Fruit fly (Drosophila melanogaster) whole organism, embryonic: ENCODE measurements around the gene trk.

Source experiments
- Asciz ChIP-seq: fragments of 200-800 bp; sonication (Bioruptor generic); optimal IDR thresholded peaks from 2 replicates; lab custom pipeline; 2017; ENCODE audit warnings: missing biosample characterization, mild to moderate bottlenecking, missing genetic modification characterization, missing genetic modification reagents
- Atf-2 ChIP-seq: fragments of 200-800 bp; sonication (Bioruptor generic); optimal IDR thresholded peaks from 2 replicates; lab custom pipeline; 2016; ENCODE audit warnings: missing biosample characterization, missing genetic modification characterization
- CG1024 ChIP-seq: fragments of 200-800 bp; sonication (Bioruptor generic); IDR thresholded peaks from 2 replicates; pipeline ENCODE4 v1.3.6; 2022; ENCODE audit warnings: missing biosample characterization, missing genetic modification characterization
- CG11085 ChIP-seq: fragments of 200-800 bp; sonication (Bioruptor generic); IDR thresholded peaks from 2 replicates; pipeline ENCODE4 v1.3.6; 2022; ENCODE audit warnings: missing biosample characterization, missing genetic modification characterization
- CG11398 ChIP-seq: fragments of 200-800 bp; sonication (Bioruptor generic); optimal IDR thresholded peaks from 2 replicates; lab custom pipeline; 2016; ENCODE audit warnings: missing biosample characterization, missing genetic modification characterization
- CG12942 ChIP-seq: fragments of 200-800 bp; sonication (Bioruptor generic); optimal IDR thresholded peaks from 3 replicates; lab custom pipeline; 2016; ENCODE audit warnings: missing biosample characterization, missing genetic modification characterization
- CG14441 ChIP-seq: fragments of 200-800 bp; sonication (Bioruptor generic); IDR thresholded peaks from 2 replicates; pipeline ENCODE4 v1.3.6; 2022; ENCODE audit warnings: missing biosample characterization, missing genetic modification characterization
- CG15601 ChIP-seq: fragments of 200-800 bp; sonication (Bioruptor generic); optimal IDR thresholded peaks from 3 replicates; lab custom pipeline; 2019; ENCODE audit warnings: missing biosample characterization, mild to moderate bottlenecking, missing genetic modification characterization, moderate library complexity
- CG18262 ChIP-seq: fragments of 200-800 bp; optimal IDR thresholded peaks from 3 replicates; lab custom pipeline; 2019; ENCODE audit warnings: missing biosample characterization, mild to moderate bottlenecking, missing genetic modification characterization, moderate library complexity
- CG3163 ChIP-seq: fragments of 200-800 bp; sonication (Bioruptor generic); optimal IDR thresholded peaks from 3 replicates; lab custom pipeline; 2016; ENCODE audit warnings: missing biosample characterization, missing genetic modification characterization
- CG32532 ChIP-seq: fragments of 200-800 bp; sonication (Bioruptor generic); IDR thresholded peaks from 2 replicates; pipeline ENCODE4 v1.3.6; 2022; ENCODE audit warnings: missing biosample characterization, missing genetic modification characterization
- CG33213 ChIP-seq: fragments of 200-800 bp; sonication (Bioruptor generic); optimal IDR thresholded peaks from 3 replicates; lab custom pipeline; 2016; ENCODE audit warnings: missing biosample characterization, missing genetic modification characterization
- CG4404 ChIP-seq: fragments of 200-800 bp; sonication (Bioruptor generic); IDR thresholded peaks from 2 replicates; pipeline ENCODE4 v1.3.6; 2022; ENCODE audit warnings: missing biosample characterization, missing genetic modification characterization
- CG4854 ChIP-seq: fragments of 200-800 bp; sonication (Bioruptor generic); optimal IDR thresholded peaks from 2 replicates; lab custom pipeline; 2016; ENCODE audit warnings: missing biosample characterization, missing genetic modification characterization, inconsistent platforms
- CG6765 ChIP-seq: fragments of 200-800 bp; sonication (Bioruptor generic); optimal IDR thresholded peaks from 3 replicates; lab custom pipeline; 2017; ENCODE audit warnings: missing biosample characterization, mild to moderate bottlenecking, missing genetic modification characterization
- CG7928 ChIP-seq: fragments of 200-800 bp; sonication (Bioruptor generic); optimal IDR thresholded peaks from 2 replicates; lab custom pipeline; 2017; ENCODE audit warnings: missing biosample characterization, mild to moderate bottlenecking, missing genetic modification characterization
- CG8290 ChIP-seq, 3 experiments: fragments of 200-800 bp; sonication (Bioruptor generic); optimal IDR thresholded peaks; 2 replicates each; lab custom pipeline; 2016 to 2019; ENCODE audit warnings: missing biosample characterization in 3 of 3, missing genetic modification characterization in 3 of 3, mild to moderate bottlenecking in 2 of 3, moderate library complexity in 1 of 3
- CG8388 ChIP-seq: fragments of 200-800 bp; sonication (Bioruptor generic); optimal IDR thresholded peaks from 2 replicates; lab custom pipeline; 2019; ENCODE audit warnings: missing biosample characterization, mild to moderate bottlenecking, missing genetic modification characterization, moderate library complexity
- CG9609 ChIP-seq: fragments of 200-800 bp; sonication (Bioruptor generic); optimal IDR thresholded peaks from 3 replicates; lab custom pipeline; 2016; ENCODE audit warnings: missing biosample characterization, missing genetic modification characterization
- Ets97D ChIP-seq: fragments of 200-800 bp; sonication (Bioruptor generic); optimal IDR thresholded peaks from 3 replicates; lab custom pipeline; 2016; ENCODE audit warnings: missing biosample characterization, missing genetic modification characterization
- Gug ChIP-seq: fragments of 200-800 bp; sonication (Bioruptor generic); IDR thresholded peaks from 4 replicates; pipeline ENCODE4 v1.3.6; 2022; ENCODE audit warnings: missing biosample characterization, missing genetic modification characterization
- NC2β ChIP-seq: fragments of 200-800 bp; sonication (Bioruptor generic); optimal IDR thresholded peaks from 2 replicates; lab custom pipeline; 2016; ENCODE audit warnings: missing biosample characterization, missing genetic modification characterization
- Opbp ChIP-seq: fragments of 200-800 bp; sonication (Bioruptor generic); IDR thresholded peaks from 3 replicates; pipeline ENCODE4 v1.3.6; 2022; ENCODE audit warnings: missing biosample characterization, missing genetic modification characterization; ENCODE audit not compliant: partially characterized antibody
- Poxn ChIP-seq: fragments of 200-800 bp; sonication (Bioruptor generic); IDR thresholded peaks from 2 replicates; pipeline ENCODE4 v1.3.6; 2022; ENCODE audit warnings: missing biosample characterization, missing genetic modification characterization
- Rx ChIP-seq: fragments of 200-800 bp; sonication (Bioruptor generic); IDR thresholded peaks from 2 replicates; pipeline ENCODE4 v1.3.6; 2022; ENCODE audit warnings: missing biosample characterization, missing genetic modification characterization
- Scr ChIP-seq: fragments of 200-800 bp; sonication (Bioruptor generic); IDR thresholded peaks from 2 replicates; pipeline ENCODE4 v1.3.6; 2022; ENCODE audit warnings: missing biosample characterization, missing genetic modification characterization; ENCODE audit not compliant: partially characterized antibody
- Sry-δ ChIP-seq: fragments of 200-800 bp; sonication (Bioruptor generic); optimal IDR thresholded peaks from 2 replicates; lab custom pipeline; 2016; ENCODE audit warnings: missing biosample characterization, missing genetic modification characterization
- Stat92E ChIP-seq, 3 experiments: fragments of >200 bp in 2 of 3; fragments of 200-800 bp in 1 of 3; sonication (Bioruptor generic) in 1 of 3; optimal IDR thresholded peaks; 2 replicates each; lab custom pipeline; 2017 to 2019; ENCODE audit warnings: missing biosample characterization in 3 of 3, missing genetic modification characterization in 3 of 3, mild to moderate bottlenecking in 1 of 3, moderate library complexity in 1 of 3
- Taf1 ChIP-seq: fragments of 200-800 bp; sonication (Bioruptor generic); IDR thresholded peaks from 2 replicates; pipeline ENCODE4 v1.3.6; 2022; ENCODE audit warnings: missing biosample characterization, missing genetic modification characterization
- YL-1 ChIP-seq: fragments of 200-800 bp; sonication (Bioruptor generic); optimal IDR thresholded peaks from 3 replicates; lab custom pipeline; 2017; ENCODE audit warnings: missing biosample characterization, mild to moderate bottlenecking, missing genetic modification characterization
- ap ChIP-seq: fragments of 200-800 bp; sonication (Bioruptor generic); IDR thresholded peaks from 2 replicates; pipeline ENCODE4 v1.3.6; 2022; ENCODE audit warnings: missing biosample characterization, missing genetic modification characterization
- br ChIP-seq: fragments of >200 bp; optimal IDR thresholded peaks from 2 replicates; lab custom pipeline; 2017
- bsh ChIP-seq, 2 experiments: fragments of 200-800 bp; sonication (Bioruptor generic); optimal IDR thresholded peaks; 2 replicates each; lab custom pipeline; 2017 to 2018; ENCODE audit warnings: mild to moderate bottlenecking in 2 of 2, missing biosample characterization in 2 of 2, missing genetic modification characterization in 2 of 2, moderate library complexity in 1 of 2
- cas ChIP-seq: fragments of 200-800 bp; sonication (Bioruptor generic); IDR thresholded peaks from 2 replicates; pipeline ENCODE4 v1.3.6; 2022; ENCODE audit warnings: missing biosample characterization, missing genetic modification characterization
- chinmo ChIP-seq: fragments of 200-800 bp; sonication (Bioruptor generic); IDR thresholded peaks from 4 replicates; pipeline ENCODE4 v1.3.6; 2022; ENCODE audit warnings: missing biosample characterization, missing genetic modification characterization; ENCODE audit not compliant: partially characterized antibody
- da ChIP-seq: fragments of 200-800 bp; sonication (Bioruptor generic); optimal IDR thresholded peaks from 2 replicates; lab custom pipeline; 2016; ENCODE audit warnings: missing biosample characterization, missing genetic modification characterization
- dysf ChIP-seq: fragments of 200-800 bp; sonication (Bioruptor generic); IDR thresholded peaks from 3 replicates; pipeline ENCODE4 v1.3.6; 2022; ENCODE audit warnings: missing biosample characterization, missing genetic modification characterization
- emc ChIP-seq: fragments of 200-800 bp; sonication (Bioruptor generic); optimal IDR thresholded peaks from 2 replicates; lab custom pipeline; 2016; ENCODE audit warnings: missing biosample characterization, missing genetic modification characterization
- fru ChIP-seq: fragments of >200 bp; optimal IDR thresholded peaks from 2 replicates; lab custom pipeline; 2017
- hb ChIP-seq: fragments of 200-800 bp; sonication (Bioruptor generic); IDR thresholded peaks from 3 replicates; pipeline ENCODE4 v1.3.6; 2022; ENCODE audit warnings: missing biosample characterization, missing genetic modification characterization; ENCODE audit not compliant: partially characterized antibody
- hkb ChIP-seq, 2 experiments: fragments of 200-800 bp in 1 of 2; fragments of >200 bp in 1 of 2; sonication (Bioruptor generic) in 1 of 2; IDR thresholded peaks in 1 of 2; optimal IDR thresholded peaks in 1 of 2; 2 replicates each; pipeline versions ENCODE4 v1.3.6 to Lab custom; 2017 to 2022; ENCODE audit warnings: missing biosample characterization in 1 of 2, missing genetic modification characterization in 1 of 2
- jing ChIP-seq: fragments of 200-800 bp; sonication (Bioruptor generic); optimal IDR thresholded peaks from 2 replicates; lab custom pipeline; 2018; ENCODE audit warnings: missing biosample characterization, mild to moderate bottlenecking, missing genetic modification characterization
- lilli ChIP-seq: fragments of 200-800 bp; sonication (Bioruptor generic); optimal IDR thresholded peaks from 3 replicates; lab custom pipeline; 2016; ENCODE audit warnings: missing biosample characterization, missing genetic modification characterization
- pros ChIP-seq: fragments of 200-800 bp; sonication (Bioruptor generic); optimal IDR thresholded peaks from 3 replicates; lab custom pipeline; 2019; ENCODE audit warnings: missing biosample characterization, mild to moderate bottlenecking, missing genetic modification characterization, moderate library complexity
- psq ChIP-seq: fragments of 200-800 bp; sonication (Bioruptor generic); optimal IDR thresholded peaks from 2 replicates; lab custom pipeline; 2017; ENCODE audit warnings: missing biosample characterization, missing genetic modification characterization
- ssp ChIP-seq: fragments of 200-800 bp; sonication (Bioruptor generic); IDR thresholded peaks from 2 replicates; pipeline ENCODE4 v1.3.6; 2022; ENCODE audit warnings: missing biosample characterization, missing genetic modification characterization
- tx ChIP-seq: fragments of 200-800 bp; sonication (Bioruptor generic); optimal IDR thresholded peaks from 2 replicates; lab custom pipeline; 2016; ENCODE audit warnings: missing biosample characterization, missing genetic modification characterization
- z ChIP-seq: fragments of 200-800 bp; sonication (Bioruptor generic); IDR thresholded peaks from 3 replicates; pipeline ENCODE4 v1.3.6; 2022; ENCODE audit warnings: missing biosample characterization, missing genetic modification characterization
- zen ChIP-seq: fragments of 200-800 bp; sonication (Bioruptor generic); optimal IDR thresholded peaks from 3 replicates; lab custom pipeline; 2018; ENCODE audit warnings: missing biosample characterization, mild to moderate bottlenecking, missing genetic modification characterization, moderate library complexity

trk gene

DNA sequence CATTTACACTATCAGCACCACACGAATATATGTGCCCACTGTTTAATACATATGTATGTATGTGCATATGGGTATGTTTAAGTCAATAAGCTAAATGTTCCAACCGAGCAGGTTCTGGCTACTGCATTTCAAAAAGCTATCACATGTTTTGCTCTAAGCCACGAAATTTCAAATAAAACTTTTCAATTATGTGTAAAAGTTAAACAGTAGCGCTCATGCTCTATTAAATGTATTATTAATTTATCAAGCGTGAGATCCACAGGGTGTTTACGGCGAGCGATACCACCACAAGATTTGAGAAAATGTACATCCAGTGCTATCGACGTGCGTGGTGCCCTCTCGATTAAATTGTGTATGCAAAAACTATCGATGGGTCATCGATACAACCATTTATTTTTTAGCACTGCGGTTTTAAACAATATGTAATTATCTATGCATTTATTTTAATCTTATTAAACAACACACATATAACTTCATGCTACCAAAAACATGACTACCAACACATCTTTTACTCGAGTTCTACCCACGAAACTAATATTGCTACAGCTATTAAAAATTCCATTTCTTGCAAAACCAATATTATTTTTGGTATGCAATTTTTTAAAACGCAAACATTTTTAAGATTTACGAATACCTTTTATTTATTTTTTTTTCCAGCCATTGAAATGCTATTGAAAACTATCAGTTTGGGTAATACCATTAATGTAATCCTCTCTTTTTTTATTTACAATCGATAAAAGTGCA is 11.2 kb downstream of the trk start, which contains the start of gene Pten (continued):
- TF ChIP-seq hkb (optimal IDR thresholded peaks at IDR 0.05; lab: Kevin White, UChicago) = no peak
- TF ChIP-seq hkb (GFP tag; IDR thresholded peaks at IDR 0.05; lab: Robert Waterston, UW) = peak; percentile 59; the same call in 1 of the 2 replicates
- peak; percentile 48 for TF ChIP-seq CG4854 (GFP tag; lab: Kevin White, UChicago)
- peak in 1 of 2 experiments; percentile 54 for TF ChIP-seq bsh (GFP tag; optimal IDR thresholded peaks at IDR 0.05; lab: Kevin White, UChicago)
- TF ChIP-seq CG1024 (GFP tag; lab: Robert Waterston, UW) = peak; percentile 90
- no peak for TF ChIP-seq CG15601 (tag; lab: Kevin White, UChicago)
- peak; percentile 7 for TF ChIP-seq emc (GFP tag; lab: Kevin White, UChicago)
- peak; percentile 79 for TF ChIP-seq YL-1 (GFP tag; lab: Kevin White, UChicago)
- peak; percentile 57 for TF ChIP-seq NC2β (GFP tag; lab: Kevin White, UChicago)
- TF ChIP-seq CG11398 (GFP tag; lab: Kevin White, UChicago) = peak; percentile 49
- TF ChIP-seq Stat92E (GFP tag; optimal IDR thresholded peaks at IDR 0.05; lab: Kevin White, UChicago) = no peak
- TF ChIP-seq CG14441 = no peak
- TF ChIP-seq CG11085 (GFP tag; lab: Robert Waterston, UW) = no peak
- TF ChIP-seq CG12942 (GFP tag; lab: Kevin White, UChicago) = peak; percentile 38
- TF ChIP-seq Opbp (GFP tag; lab: Robert Waterston, UW) = peak; percentile 91; the same call in 2 of the 3 replicates
- no peak for TF ChIP-seq Rx (GFP tag; lab: Robert Waterston, UW)
- TF ChIP-seq Sry-δ = peak; percentile 79
- TF ChIP-seq ap (GFP tag; lab: Robert Waterston, UW) = no peak; the same call in 1 of the 2 replicates
- TF ChIP-seq Asciz = no peak
- peak; percentile 33 for TF ChIP-seq psq
- TF ChIP-seq CG8388 (GFP tag; lab: Kevin White, UChicago) = peak; percentile 66
- TF ChIP-seq tx = peak; percentile 64
- no peak for TF ChIP-seq jing (GFP tag; lab: Kevin White, UChicago)
- TF ChIP-seq Atf-2 (GFP tag; lab: Kevin White, UChicago) = peak; percentile 52
- 0 out of 2 replicates have a peak, but pooled peaks have one; percentile 18 for TF ChIP-seq Taf1 (GFP tag; lab: Robert Waterston, UW)
- no peak for TF ChIP-seq br (lab: Kevin White, UChicago)
- TF ChIP-seq chinmo (GFP tag; lab: Robert Waterston, UW) = peak; percentile 85; the same call in 2 of the 4 replicates
- peak; percentile 27 for TF ChIP-seq CG3163 (GFP tag; lab: Kevin White, UChicago)
- TF ChIP-seq CG6765 = peak; percentile 37
- peak; percentile 62; the same call in 1 of the 2 replicates for TF ChIP-seq CG32532
- peak; percentile 87; the same call in 2 of the 3 replicates for TF ChIP-seq hb (GFP tag; lab: Robert Waterston, UW)
- TF ChIP-seq zen (tag; lab: Kevin White, UChicago) = peak; percentile 77
- no peak; the same call in 2 of the 3 replicates for TF ChIP-seq dysf (GFP tag; lab: Robert Waterston, UW)
- TF ChIP-seq CG9609 = peak; percentile 16
- peak; percentile 69 for TF ChIP-seq lilli (GFP tag; lab: Kevin White, UChicago)
- no peak for TF ChIP-seq z (GFP tag; lab: Robert Waterston, UW)
- peak; percentile 81 for TF ChIP-seq ssp
- no peak for TF ChIP-seq pros
- TF ChIP-seq Poxn (GFP tag; lab: Robert Waterston, UW) = no peak
- TF ChIP-seq Ets97D = peak; percentile 69
- no peak for TF ChIP-seq CG4404 (GFP tag; lab: Robert Waterston, UW)
- peak; percentile 89 for TF ChIP-seq Scr (GFP tag; lab: Robert Waterston, UW)
- TF ChIP-seq da (GFP tag; lab: Kevin White, UChicago) = no peak
- peak; percentile 4 for TF ChIP-seq CG7928 (GFP tag; lab: Kevin White, UChicago)
- TF ChIP-seq CG8290 (GFP tag; optimal IDR thresholded peaks at IDR 0.05; lab: Kevin White, UChicago) = no peak
- TF ChIP-seq CG8290 (tag; optimal IDR thresholded peaks at IDR 0.05; lab: Kevin White, UChicago) = peak in 1 of 2 experiments; percentile 12
- peak; percentile 84 for TF ChIP-seq CG18262 (tag; lab: Kevin White, UChicago)
- no peak for TF ChIP-seq fru
- TF ChIP-seq cas (GFP tag; lab: Robert Waterston, UW) = no peak
- TF ChIP-seq CG33213 (GFP tag; lab: Kevin White, UChicago) = peak; percentile 57
- no peak; the same call in 3 of the 4 replicates for TF ChIP-seq Gug (GFP tag; lab: Robert Waterston, UW)
